Worm (Caenorhabditis elegans) whole organism, L2 larva: ENCODE data around the gene C18D1.2.
A peak's percentile ranks its signal among the peaks of the same experiment; 100 is the strongest.

ENCODE experiments used
- Y55F3AM.14 ChIP-seq: fragments of 200-800 bp; sonication (Bioruptor generic); optimal IDR thresholded peaks from 2 replicates; lab custom pipeline; 2018; ENCODE audit warnings: mild to moderate bottlenecking, missing genetic modification characterization, missing compliant biosample characterization
- ceh-16 ChIP-seq: fragments of 150-350 bp; optimal IDR thresholded peaks from 2 replicates; lab custom pipeline; 2014; ENCODE audit warnings: missing biosample characterization, missing genetic modification characterization
- elt-3 ChIP-seq: sonication (generic microtip); optimal IDR thresholded peaks from 2 replicates; lab custom pipeline; 2017; ENCODE audit warnings: missing biosample characterization, missing genetic modification characterization
- fos-1 ChIP-seq: fragments of 150-350 bp; optimal IDR thresholded peaks from 2 replicates; lab custom pipeline; 2014; ENCODE audit warnings: missing biosample characterization, missing genetic modification characterization
- lin-13 ChIP-seq: fragments of 150-350 bp; optimal IDR thresholded peaks from 2 replicates; lab custom pipeline; 2014; ENCODE audit warnings: missing biosample characterization, missing genetic modification reagents, missing genetic modification characterization
- mab-5 ChIP-seq: fragments of 150-350 bp; optimal IDR thresholded peaks from 2 replicates; lab custom pipeline; 2014; ENCODE audit warnings: missing biosample characterization, missing genetic modification characterization
- nhr-11 ChIP-seq: fragments of 150-350 bp; optimal IDR thresholded peaks from 2 replicates; lab custom pipeline; 2014; ENCODE audit warnings: missing biosample characterization, missing genetic modification characterization
- nhr-12 ChIP-seq: fragments of 150-350 bp; optimal IDR thresholded peaks from 2 replicates; lab custom pipeline; 2014; ENCODE audit warnings: missing biosample characterization, missing genetic modification characterization
- nhr-237 ChIP-seq: fragments of 150-350 bp; optimal IDR thresholded peaks from 2 replicates; lab custom pipeline; 2014; ENCODE audit warnings: missing biosample characterization, missing genetic modification characterization
- sem-4 ChIP-seq: fragments of 150-350 bp; optimal IDR thresholded peaks from 2 replicates; lab custom pipeline; 2014; ENCODE audit warnings: missing biosample characterization, missing genetic modification reagents, missing genetic modification characterization
- sma-3 ChIP-seq: sonication (generic microtip); optimal IDR thresholded peaks from 2 replicates; lab custom pipeline; 2016; ENCODE audit warnings: missing genetic modification reagents, missing genetic modification characterization, missing compliant biosample characterization
- sma-9 ChIP-seq, 2 experiments: fragments of 150-350 bp in 1 of 2; sonication (generic microtip) in 1 of 2; optimal IDR thresholded peaks; 2 replicates each; lab custom pipeline; 2014 to 2016; ENCODE audit warnings: missing genetic modification characterization in 2 of 2, mild to moderate bottlenecking in 1 of 2, missing biosample characterization in 1 of 2, missing compliant biosample characterization in 1 of 2, missing genetic modification reagents in 1 of 2, moderate library complexity in 1 of 2
- ztf-11 ChIP-seq: sonication (generic microtip); optimal IDR thresholded peaks from 2 replicates; lab custom pipeline; 2017; ENCODE audit warnings: missing biosample characterization, missing genetic modification characterization

DNA sequence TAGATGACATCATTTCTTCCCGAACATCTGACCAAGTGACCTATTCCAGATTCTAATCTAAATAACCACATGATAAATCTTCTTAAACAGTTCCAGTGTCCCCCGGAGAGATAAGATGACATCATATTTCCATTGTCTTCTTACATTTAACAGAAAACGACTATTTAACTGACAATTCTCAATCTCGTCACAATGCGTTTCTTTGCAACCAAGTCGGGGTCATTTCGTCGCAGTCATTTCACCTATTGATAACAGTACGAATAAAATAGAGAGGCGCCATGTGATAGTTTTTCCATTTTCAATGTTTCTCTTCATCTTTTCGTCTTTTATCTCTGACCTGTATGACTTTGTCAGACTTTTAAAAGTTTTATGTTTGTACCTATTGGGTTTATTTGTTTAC is 27.7 kb upstream of the C18D1.2 start:
- TF ChIP-seq sem-4 (tag; lab: Kevin White, UChicago), result no peak
- no peak for TF ChIP-seq mab-5
- no peak for TF ChIP-seq nhr-237
- no peak for TF ChIP-seq nhr-11
- no peak for TF ChIP-seq nhr-12
- TF ChIP-seq ztf-11, result no peak
- peak; percentile 56 for TF ChIP-seq fos-1 (tag; lab: Kevin White, UChicago)
- TF ChIP-seq sma-9 (GFP tag; optimal IDR thresholded peaks at IDR 0.05; lab: Kevin White, UChicago), result peak; percentile 76
- TF ChIP-seq sma-9 (tag; optimal IDR thresholded peaks at IDR 0.05; lab: Kevin White, UChicago), result no peak
- no peak for TF ChIP-seq ceh-16 (tag; lab: Kevin White, UChicago)
- no peak for TF ChIP-seq lin-13
- TF ChIP-seq elt-3, result no peak
- no peak for TF ChIP-seq Y55F3AM.14 (GFP tag; lab: Kevin White, UChicago)
- TF ChIP-seq sma-3 (GFP tag; lab: Kevin White, UChicago), result peak; percentile 67
